Worm (Caenorhabditis elegans): Measurements from ENCODE around the gene K10H10.12.

Gene K10H10.12

ce11 chrII:14488661-14489060, 17.5 kb downstream of the K10H10.12 start, which contains the start of gene usp-14:
usp-14 (minus strand) TSS chrII:14488688.
- TF ChIP-seq lin-32 (GFP tag; optimal IDR thresholded peaks at IDR 0.05) (no peak), lin-13 (tag; optimal IDR thresholded peaks at IDR 0.05) (peak; percentile 41), unc-120 (tag; optimal IDR thresholded peaks at IDR 0.05; ENCODE audit: poor library complexity, severe bottlenecking) (peak; percentile 30)

ce11 chrII:14483813-14484212, 22.3 kb downstream of the K10H10.12 start:
- TF ChIP-seq lsy-2 (tag; optimal IDR thresholded peaks at IDR 0.05) (no peak), tbx-8 (GFP tag; optimal IDR thresholded peaks at IDR 0.05) (no peak), hlh-1 (tag; optimal IDR thresholded peaks at IDR 0.05) (no peak), blmp-1 (tag; optimal IDR thresholded peaks at IDR 0.05) (no peak), snpc-4 (tag; optimal IDR thresholded peaks at IDR 0.05) (no peak), M03D4.4 (tag; optimal IDR thresholded peaks at IDR 0.05) (no peak), ces-1 (GFP tag; optimal IDR thresholded peaks at IDR 0.05) (no peak), sptf-1 (tag; optimal IDR thresholded peaks at IDR 0.05) (no peak), lin-13 (tag; optimal IDR thresholded peaks at IDR 0.05) (no peak), nhr-28 (tag; optimal IDR thresholded peaks at IDR 0.05) (no peak), cnd-1 (tag; optimal IDR thresholded peaks at IDR 0.05) (no peak), nhr-237 (tag; optimal IDR thresholded peaks at IDR 0.05) (no peak), nhr-12 (tag; optimal IDR thresholded peaks at IDR 0.05) (no peak), ceh-43 (GFP tag; optimal IDR thresholded peaks at IDR 0.05) (no peak)

- peak; percentile 1 for TF ChIP-seq unc-62 (GFP tag; optimal IDR thresholded peaks at IDR 0.05)
- TF ChIP-seq ztf-11 (tag; optimal IDR thresholded peaks at IDR 0.05), result no peak
- TF ChIP-seq zip-8 (tag; optimal IDR thresholded peaks at IDR 0.05), result peak; percentile 38
- no peak for TF ChIP-seq pha-4 (tag; optimal IDR thresholded peaks at IDR 0.05)
Measured at ce11 chrII:14480772-14481171, 25.4 kb downstream of the K10H10.12 start.

ce11 chrII:14479583-14480245, 26.4 kb downstream of the K10H10.12 start, which contains the start of gene C13B4.1:
C13B4.1 (minus strand) TSS chrII:14479633.
- peak; percentile 34 for TF ChIP-seq mep-1 (tag; optimal IDR thresholded peaks at IDR 0.05)
- TF ChIP-seq flh-1 (GFP tag; optimal IDR thresholded peaks at IDR 0.05), result no peak

ce11 chrII:14474700-14475099, 31.4 kb downstream of the K10H10.12 start:
- TF ChIP-seq ham-2 (GFP tag; optimal IDR thresholded peaks at IDR 0.05) (no peak), nhr-28 (tag; optimal IDR thresholded peaks at IDR 0.05) (no peak), sem-2 (GFP tag; optimal IDR thresholded peaks at IDR 0.05) (no peak), drap-1 (GFP tag; optimal IDR thresholded peaks at IDR 0.05) (peak; percentile 10), mep-1 (tag; optimal IDR thresholded peaks at IDR 0.05) (no peak), ztf-11 (tag; optimal IDR thresholded peaks at IDR 0.05) (no peak), nhr-2 (tag; optimal IDR thresholded peaks at IDR 0.05) (peak; percentile 6), lsy-2 (tag; optimal IDR thresholded peaks at IDR 0.05) (no peak), ceh-39 (tag; optimal IDR thresholded peaks at IDR 0.05) (no peak), sptf-1 (tag; optimal IDR thresholded peaks at IDR 0.05) (no peak), flh-1 (GFP tag; optimal IDR thresholded peaks at IDR 0.05) (no peak), ceh-43 (GFP tag; optimal IDR thresholded peaks at IDR 0.05) (no peak), unc-39 (tag; optimal IDR thresholded peaks at IDR 0.05) (no peak), elt-1 (tag; optimal IDR thresholded peaks at IDR 0.05; ENCODE audit: borderline replicate concordance, insufficient read depth) (no peak), cnd-1 (tag; optimal IDR thresholded peaks at IDR 0.05) (peak; percentile 30), ceh-83 (GFP tag; optimal IDR thresholded peaks at IDR 0.05) (peak; percentile 18), nhr-76 (tag; optimal IDR thresholded peaks at IDR 0.05) (no peak), elt-3 (tag; optimal IDR thresholded peaks at IDR 0.05) (no peak), tbx-8 (GFP tag; optimal IDR thresholded peaks at IDR 0.05) (no peak), M03D4.4 (tag; optimal IDR thresholded peaks at IDR 0.05) (peak; percentile 20)

Data from whole organism, mixed stage, embryonic.